Worm (Caenorhabditis elegans) whole organism, L4 larva: Measurements from ENCODE around the gene K10D6.4.

ENCODE experiments used
- F37D6.2 ChIP-seq: sonication (generic microtip); optimal IDR thresholded peaks from 2 replicates; lab custom pipeline; 2016; ENCODE audit warnings: mild to moderate bottlenecking, missing genetic modification characterization, missing compliant biosample characterization
- F49E8.2 ChIP-seq: sonication (generic microtip); optimal IDR thresholded peaks from 2 replicates; lab custom pipeline; 2016; ENCODE audit warnings: missing compliant biosample characterization, mild to moderate bottlenecking, missing genetic modification characterization, borderline replicate concordance
- T26A8.4 ChIP-seq: fragments of 200-800 bp; sonication (Bioruptor generic); IDR thresholded peaks from 2 replicates; pipeline ENCODE4 v1.3.6; 2022; ENCODE audit warnings: missing genetic modification characterization, missing compliant biosample characterization
- Y105C5A.15 ChIP-seq: fragments of 200-800 bp; sonication (Bioruptor generic); IDR thresholded peaks from 2 replicates; pipeline ENCODE4 v1.3.6; 2022; ENCODE audit warnings: missing genetic modification characterization, missing compliant biosample characterization
- Y75B8A.6 ChIP-seq: fragments of 200-800 bp; sonication (Bioruptor generic); IDR thresholded peaks from 2 replicates; pipeline ENCODE4 v1.3.6; 2022; ENCODE audit warnings: missing genetic modification reagents, missing genetic modification characterization, missing compliant biosample characterization
- attf-4 ChIP-seq: sonication (generic microtip); optimal IDR thresholded peaks from 3 replicates; lab custom pipeline; 2017; ENCODE audit warnings: missing biosample characterization, missing genetic modification characterization
- ceh-20 ChIP-seq: fragments of 200-800 bp; sonication (Bioruptor generic); IDR thresholded peaks from 2 replicates; pipeline ENCODE4 v1.3.6; 2022; ENCODE audit warnings: missing genetic modification reagents, missing genetic modification characterization, missing compliant biosample characterization
- ceh-28 ChIP-seq: fragments of 150-350 bp; optimal IDR thresholded peaks from 2 replicates; lab custom pipeline; 2014; ENCODE audit warnings: missing biosample characterization, missing genetic modification reagents, missing genetic modification characterization
- ceh-44 ChIP-seq: fragments of 200-800 bp; sonication (Bioruptor generic); IDR thresholded peaks from 2 replicates; pipeline ENCODE4 v1.3.6; 2022; ENCODE audit warnings: missing genetic modification reagents, missing genetic modification characterization, missing compliant biosample characterization
- ces-1 ChIP-seq: fragments of 150-350 bp; sonication (generic microtip); optimal IDR thresholded peaks from 4 replicates; lab custom pipeline; 2014; ENCODE audit warnings: missing biosample characterization, missing genetic modification reagents, missing genetic modification characterization
- ctbp-1 ChIP-seq: fragments of 200-800 bp; sonication (Bioruptor generic); IDR thresholded peaks from 2 replicates; pipeline ENCODE4 v1.3.6; 2022; ENCODE audit warnings: missing genetic modification reagents, missing genetic modification characterization, missing compliant biosample characterization
- dmd-6 ChIP-seq: fragments of 200-800 bp; sonication (Bioruptor generic); IDR thresholded peaks from 2 replicates; pipeline ENCODE4 v1.3.6; 2022; ENCODE audit warnings: missing genetic modification reagents, missing genetic modification characterization, missing compliant biosample characterization
- dmd-8 ChIP-seq: fragments of 200-800 bp; sonication (Bioruptor generic); IDR thresholded peaks from 2 replicates; pipeline ENCODE4 v1.3.6; 2022; ENCODE audit warnings: missing genetic modification characterization, missing compliant biosample characterization
- egl-43 ChIP-seq: fragments of 200-800 bp; sonication (Bioruptor generic); IDR thresholded peaks from 2 replicates; pipeline ENCODE4 v1.3.6; 2022; ENCODE audit warnings: missing genetic modification reagents, missing genetic modification characterization, missing compliant biosample characterization
- fkh-10 ChIP-seq: fragments of 150-350 bp; optimal IDR thresholded peaks from 2 replicates; lab custom pipeline; 2014; ENCODE audit warnings: missing biosample characterization, missing genetic modification reagents, missing genetic modification characterization
- hif-1 ChIP-seq, 2 experiments: sonication (generic microtip); optimal IDR thresholded peaks; 2 replicates each; lab custom pipeline; 2016 to 2017; ENCODE audit warnings: missing compliant biosample characterization in 2 of 2, missing genetic modification characterization in 2 of 2, missing genetic modification reagents in 2 of 2, missing genotype in 2 of 2, mild to moderate bottlenecking in 1 of 2
- hlh-11 ChIP-seq: fragments of 200-800 bp; sonication (Bioruptor generic); optimal IDR thresholded peaks from 2 replicates; lab custom pipeline; 2018; ENCODE audit warnings: mild to moderate bottlenecking, missing genetic modification characterization, missing compliant biosample characterization
- hmg-1.1 ChIP-seq: fragments of 200-800 bp; sonication (Bioruptor generic); IDR thresholded peaks from 2 replicates; pipeline ENCODE4 v1.3.6; 2022; ENCODE audit warnings: missing genetic modification reagents, missing genetic modification characterization, missing compliant biosample characterization
- lim-7 ChIP-seq: fragments of 200-800 bp; sonication (Bioruptor generic); IDR thresholded peaks from 2 replicates; pipeline ENCODE4 v1.3.6; 2022; ENCODE audit warnings: missing genetic modification characterization, missing compliant biosample characterization
- lin-1 ChIP-seq: fragments of 200-800 bp; sonication (Bioruptor generic); IDR thresholded peaks from 2 replicates; pipeline ENCODE4 v1.3.6; 2022; ENCODE audit warnings: missing genetic modification reagents, missing genetic modification characterization, missing compliant biosample characterization
- lir-3 ChIP-seq: sonication (generic microtip); optimal IDR thresholded peaks from 2 replicates; lab custom pipeline; 2016; ENCODE audit warnings: mild to moderate bottlenecking, missing genetic modification characterization, missing compliant biosample characterization
- madf-9 ChIP-seq: fragments of 200-800 bp; sonication (Bioruptor generic); conservative IDR thresholded peaks from 2 replicates; pipeline ENCODE4 v1.3.6; 2022; ENCODE audit warnings: missing genetic modification reagents, missing genetic modification characterization, missing compliant biosample characterization
- mdt-29 ChIP-seq: fragments of 200-800 bp; sonication (Bioruptor generic); IDR thresholded peaks from 2 replicates; pipeline ENCODE4 v1.3.6; 2022; ENCODE audit warnings: missing genetic modification reagents, missing genetic modification characterization, missing compliant biosample characterization
- mep-1 ChIP-seq: fragments of 150-350 bp; sonication (generic microtip); optimal IDR thresholded peaks from 3 replicates; lab custom pipeline; 2014; ENCODE audit warnings: missing biosample characterization, missing genetic modification characterization
- mes-2 ChIP-seq: sonication (generic microtip); optimal IDR thresholded peaks from 2 replicates; lab custom pipeline; 2016; ENCODE audit warnings: missing genotype, mild to moderate bottlenecking, missing genetic modification characterization, missing compliant biosample characterization; ENCODE audit not compliant: poor library complexity, severe bottlenecking
- mxl-3 ChIP-seq: fragments of 200-800 bp; sonication (Bioruptor generic); optimal IDR thresholded peaks from 2 replicates; lab custom pipeline; 2018; ENCODE audit warnings: mild to moderate bottlenecking, missing genetic modification characterization, missing compliant biosample characterization
- nhr-10 ChIP-seq: fragments of 150-350 bp; optimal IDR thresholded peaks from 2 replicates; lab custom pipeline; 2014; ENCODE audit warnings: missing biosample characterization, missing genetic modification characterization
- nhr-11 ChIP-seq: fragments of 150-350 bp; optimal IDR thresholded peaks from 2 replicates; lab custom pipeline; 2014; ENCODE audit warnings: missing biosample characterization, missing genetic modification characterization
- nhr-111 ChIP-seq: fragments of 200-800 bp; sonication (Bioruptor generic); optimal IDR thresholded peaks from 2 replicates; lab custom pipeline; 2018; ENCODE audit warnings: mild to moderate bottlenecking, missing genetic modification characterization, missing compliant biosample characterization
- nhr-237 ChIP-seq: sonication (generic microtip); optimal IDR thresholded peaks from 2 replicates; lab custom pipeline; 2017; ENCODE audit warnings: missing biosample characterization, missing genetic modification characterization
- nhr-28 ChIP-seq: fragments of 150-350 bp; optimal IDR thresholded peaks from 2 replicates; lab custom pipeline; 2014; ENCODE audit warnings: missing biosample characterization, missing genetic modification characterization
- nhr-48 ChIP-seq: sonication (generic microtip); optimal IDR thresholded peaks from 2 replicates; lab custom pipeline; 2016; ENCODE audit warnings: mild to moderate bottlenecking, missing genetic modification characterization, missing compliant biosample characterization
- php-3 ChIP-seq: fragments of 200-800 bp; sonication (Bioruptor generic); IDR thresholded peaks from 2 replicates; pipeline ENCODE4 v1.3.6; 2022; ENCODE audit warnings: missing genetic modification reagents, missing genetic modification characterization, missing compliant biosample characterization
- rbr-2 ChIP-seq: sonication (generic microtip); optimal IDR thresholded peaks from 2 replicates; lab custom pipeline; 2016; ENCODE audit warnings: missing genotype, missing genetic modification characterization, missing compliant biosample characterization
- saeg-2 ChIP-seq: fragments of 200-800 bp; sonication (Bioruptor generic); IDR thresholded peaks from 2 replicates; pipeline ENCODE4 v1.3.6; 2022; ENCODE audit warnings: missing genetic modification reagents, missing genetic modification characterization, missing compliant biosample characterization
- sdz-12 ChIP-seq: fragments of 200-800 bp; sonication (Bioruptor generic); optimal IDR thresholded peaks from 2 replicates; lab custom pipeline; 2018; ENCODE audit warnings: mild to moderate bottlenecking, missing genetic modification characterization, missing compliant biosample characterization
- set-16 ChIP-seq: fragments of 200-800 bp; sonication (Bioruptor generic); IDR thresholded peaks from 2 replicates; pipeline ENCODE4 v1.3.6; 2022; ENCODE audit warnings: missing genetic modification reagents, missing genetic modification characterization, missing compliant biosample characterization
- skn-1 ChIP-seq: fragments of 150-350 bp; optimal IDR thresholded peaks from 2 replicates; lab custom pipeline; 2014; ENCODE audit warnings: missing biosample characterization, missing genetic modification characterization
- spr-1 ChIP-seq: sonication (generic microtip); optimal IDR thresholded peaks from 2 replicates; lab custom pipeline; 2016; ENCODE audit warnings: mild to moderate bottlenecking, missing genetic modification characterization, missing compliant biosample characterization
- spr-3 ChIP-seq: fragments of 200-800 bp; sonication (Bioruptor generic); optimal IDR thresholded peaks from 2 replicates; lab custom pipeline; 2018; ENCODE audit warnings: mild to moderate bottlenecking, missing genetic modification characterization, missing compliant biosample characterization
- tag-97 ChIP-seq: fragments of 200-800 bp; sonication (Bioruptor generic); IDR thresholded peaks from 2 replicates; pipeline ENCODE4 v1.3.6; 2022; ENCODE audit warnings: missing genetic modification characterization, missing compliant biosample characterization
- unc-130 ChIP-seq: sonication (generic microtip); optimal IDR thresholded peaks from 2 replicates; lab custom pipeline; 2016; ENCODE audit warnings: missing genetic modification reagents, missing genetic modification characterization, missing compliant biosample characterization
- unc-62 ChIP-seq, 3 experiments: fragments of 150-350 bp in 1 of 3; sonication (generic microtip); optimal IDR thresholded peaks in 2 of 3; peaks in 1 of 3; 1 replicate in 1 of 3; 2 replicates in 2 of 3; lab custom pipeline; 2014 to 2017; ENCODE audit warnings: missing biosample characterization in 3 of 3, missing genetic modification characterization in 3 of 3, missing genetic modification reagents in 3 of 3, missing genotype in 1 of 3
- vab-7 ChIP-seq: fragments of 200-800 bp; sonication (Bioruptor generic); IDR thresholded peaks from 2 replicates; pipeline ENCODE4 v1.3.6; 2022; ENCODE audit warnings: missing genetic modification reagents, missing genetic modification characterization, missing compliant biosample characterization
- zfp-2 ChIP-seq: sonication (generic microtip); optimal IDR thresholded peaks from 2 replicates; lab custom pipeline; 2016; ENCODE audit warnings: mild to moderate bottlenecking, missing genetic modification characterization, missing compliant biosample characterization
- zip-11 ChIP-seq: fragments of 200-800 bp; sonication (Bioruptor generic); IDR thresholded peaks from 2 replicates; pipeline ENCODE4 v1.3.6; 2022; ENCODE audit warnings: missing genetic modification characterization, missing compliant biosample characterization
- ztf-7 ChIP-seq: fragments of 150-350 bp; optimal IDR thresholded peaks from 2 replicates; lab custom pipeline; 2014; ENCODE audit warnings: missing biosample characterization, missing genetic modification characterization

Gene K10D6.4

DNA sequence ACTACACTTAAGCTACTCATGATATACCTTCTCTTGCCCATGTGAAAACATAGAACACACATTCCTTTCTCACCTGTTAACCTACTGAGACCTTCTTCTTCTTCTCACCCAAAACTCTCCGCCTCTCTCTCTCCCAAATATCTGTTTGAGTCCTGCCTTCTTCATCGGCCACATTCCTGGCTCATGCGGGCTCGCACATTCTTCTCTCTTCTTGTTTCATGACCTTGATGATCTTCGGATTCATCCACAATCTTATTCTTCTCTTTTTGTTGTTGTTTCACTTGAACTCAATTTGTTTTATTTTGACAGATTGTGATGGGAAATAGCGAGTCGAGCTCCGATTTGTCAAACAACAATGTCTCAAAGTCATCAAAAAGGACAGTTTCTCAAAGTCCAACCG is 29.8 kb upstream of the K10D6.4 start, which contains the start of gene T19C4.5:
Gene T19C4.5 (plus strand): TSS at position 308 of the 400 bp plus-strand sequence.
- TF ChIP-seq nhr-11 (peak; percentile 50), hlh-11 (peak; percentile 22), lin-1 (GFP tag; lab: Robert Waterston, UW) (no peak)

DNA sequence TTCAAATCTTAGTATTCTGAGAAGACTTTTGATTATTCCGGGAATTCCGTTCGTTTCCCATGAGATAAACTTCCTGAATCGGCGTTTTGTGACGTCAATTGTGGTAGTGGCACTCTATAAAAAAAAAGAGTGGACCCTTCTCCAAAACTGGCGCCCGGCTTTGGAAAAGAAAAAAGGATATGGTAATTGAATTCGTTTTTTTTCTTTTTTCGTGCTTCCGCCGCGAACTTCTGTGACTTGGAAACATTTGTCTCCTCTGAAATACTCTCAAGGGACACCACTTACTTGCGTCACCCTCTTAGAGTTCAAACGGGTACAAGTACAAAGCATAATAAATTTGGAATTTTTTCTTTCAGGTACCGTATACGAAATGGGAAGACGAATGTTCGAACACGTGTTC is 29.1 kb upstream of the K10D6.4 start:
- TF ChIP-seq ces-1 (GFP tag; lab: Kevin White, UChicago) (peak; percentile 47), zfp-2 (no peak), ctbp-1 (GFP tag; lab: Robert Waterston, UW) (no peak), fkh-10 (GFP tag; lab: Kevin White, UChicago) (peak; percentile 51), hmg-1.1 (GFP tag; lab: Robert Waterston, UW) (no peak)

DNA sequence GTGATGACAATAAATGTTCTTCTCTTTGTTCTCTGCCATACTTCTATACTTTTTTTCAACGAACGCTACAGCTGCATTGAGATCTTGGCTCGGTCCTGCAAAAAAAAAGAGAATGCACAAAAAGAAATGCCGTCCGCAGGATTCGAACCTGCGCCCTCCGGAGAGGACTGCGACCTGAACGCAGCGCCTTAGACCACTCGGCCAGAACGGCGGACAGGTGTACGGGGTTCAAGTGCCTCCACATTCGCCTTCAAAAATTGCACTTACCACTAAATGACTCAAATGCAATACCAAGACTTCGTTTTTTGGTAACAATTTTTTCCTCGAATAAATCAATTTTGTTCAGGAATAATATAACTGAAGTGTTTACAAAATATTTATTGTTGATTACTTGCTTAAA is 27.1 kb upstream of the K10D6.4 start:
- TF ChIP-seq saeg-2 (GFP tag; lab: Robert Waterston, UW) (no peak), egl-43 (GFP tag; lab: Robert Waterston, UW) (peak; percentile 73; the same call in 1 of the 2 replicates), unc-62 (GFP tag; optimal IDR thresholded peaks at IDR 0.05 in 1 of 2; lab: Kevin White, UChicago) (peak in 1 of 2 experiments; percentile 95), unc-62 (tag; optimal IDR thresholded peaks at IDR 0.05; lab: Kevin White, UChicago) (no peak), sdz-12 (GFP tag; lab: Kevin White, UChicago) (no peak), lim-7 (GFP tag; lab: Robert Waterston, UW) (peak; percentile 52; the same call in 1 of the 2 replicates), nhr-111 (GFP tag; lab: Kevin White, UChicago) (no peak), nhr-237 (tag; lab: Kevin White, UChicago) (no peak), mep-1 (tag; lab: Kevin White, UChicago) (peak; percentile 39), rbr-2 (tag; lab: Kevin White, UChicago) (no peak), unc-130 (GFP tag; lab: Kevin White, UChicago) (no peak), dmd-8 (GFP tag; lab: Robert Waterston, UW) (0 out of 2 replicates have a peak, but pooled peaks have one; percentile 9), spr-3 (GFP tag; lab: Kevin White, UChicago) (no peak), F49E8.2 (tag; lab: Kevin White, UChicago) (no peak), zip-11 (GFP tag; lab: Robert Waterston, UW) (no peak), ztf-7 (tag; lab: Kevin White, UChicago) (no peak), mes-2 (peak; percentile 59), hif-1 (tag; optimal IDR thresholded peaks at IDR 0.05; lab: Kevin White, UChicago) (peak in 1 of 2 experiments; percentile 11), skn-1 (no peak), Y75B8A.6 (no peak), madf-9 (GFP tag; lab: Robert Waterston, UW) (no peak), nhr-28 (tag; lab: Kevin White, UChicago) (no peak), nhr-48 (tag; lab: Kevin White, UChicago) (no peak), mdt-29 (GFP tag; lab: Robert Waterston, UW) (no peak), hlh-11 (peak; percentile 42), F37D6.2 (no peak), ceh-28 (tag; lab: Kevin White, UChicago) (no peak), nhr-10 (tag; lab: Kevin White, UChicago) (no peak), vab-7 (GFP tag; lab: Robert Waterston, UW) (0 out of 2 replicates have a peak, but pooled peaks have one; percentile 14), dmd-6 (GFP tag; lab: Robert Waterston, UW) (peak; percentile 40), mxl-3 (GFP tag; lab: Kevin White, UChicago) (no peak), php-3 (GFP tag; lab: Robert Waterston, UW) (no peak), ceh-44 (GFP tag; lab: Robert Waterston, UW) (no peak), set-16 (peak; percentile 68), spr-1 (tag; lab: Kevin White, UChicago) (peak; percentile 5), T26A8.4 (GFP tag; lab: Robert Waterston, UW) (0 out of 2 replicates have a peak, but pooled peaks have one; percentile 26), Y105C5A.15 (GFP tag; lab: Robert Waterston, UW) (0 out of 2 replicates have a peak, but pooled peaks have one; percentile 28), ceh-20 (GFP tag; lab: Robert Waterston, UW) (no peak), attf-4 (tag; lab: Kevin White, UChicago) (no peak), lir-3 (tag; lab: Kevin White, UChicago) (no peak), tag-97 (GFP tag; lab: Robert Waterston, UW) (no peak), nhr-11 (peak; percentile 35)
